Fruit fly (Drosophila melanogaster) whole organism, prepupa: ENCODE measurements around the gene CG10591.

Experiments used
- Blimp-1 ChIP-seq: fragments of 200-800 bp; sonication (Bioruptor generic); optimal IDR thresholded peaks from 3 replicates; lab custom pipeline; 2017; ENCODE audit warnings: missing biosample characterization, missing genetic modification characterization, mild to moderate bottlenecking, moderate library complexity, missing genetic modification reagents
- CG10631 ChIP-seq: fragments of 200-800 bp; sonication (Bioruptor generic); optimal IDR thresholded peaks from 2 replicates; lab custom pipeline; 2016; ENCODE audit warnings: missing biosample characterization, missing genetic modification characterization
- CG11902 ChIP-seq: fragments of 200-800 bp; sonication (Bioruptor generic); optimal IDR thresholded peaks from 3 replicates; lab custom pipeline; 2016; ENCODE audit warnings: missing biosample characterization, missing genetic modification characterization
- CG16779 ChIP-seq: fragments of 200-800 bp; sonication (Bioruptor generic); optimal IDR thresholded peaks from 3 replicates; lab custom pipeline; 2017; ENCODE audit warnings: missing biosample characterization, mild to moderate bottlenecking, missing genetic modification characterization
- CG3032 ChIP-seq: fragments of 200-800 bp; optimal IDR thresholded peaks from 2 replicates; lab custom pipeline; 2019; ENCODE audit warnings: missing biosample characterization, mild to moderate bottlenecking, missing genetic modification characterization, moderate library complexity
- CG31627 ChIP-seq: fragments of 200-800 bp; sonication (Bioruptor generic); optimal IDR thresholded peaks from 3 replicates; lab custom pipeline; 2016; ENCODE audit warnings: missing biosample characterization, missing genetic modification characterization
- CG32006 ChIP-seq: fragments of 200-800 bp; sonication (Bioruptor generic); optimal IDR thresholded peaks from 3 replicates; lab custom pipeline; 2017; ENCODE audit warnings: missing biosample characterization, mild to moderate bottlenecking, missing genetic modification characterization
- CG3919 ChIP-seq: fragments of 200-800 bp; sonication (Bioruptor generic); optimal IDR thresholded peaks from 3 replicates; lab custom pipeline; 2016; ENCODE audit warnings: missing biosample characterization, missing genetic modification characterization
- CG4318 ChIP-seq: fragments of 200-800 bp; sonication (Bioruptor generic); optimal IDR thresholded peaks from 3 replicates; lab custom pipeline; 2017; ENCODE audit warnings: missing biosample characterization, mild to moderate bottlenecking, missing genetic modification characterization
- CG6163 ChIP-seq: fragments of 200-800 bp; sonication (Bioruptor generic); IDR thresholded peaks from 3 replicates; pipeline ENCODE4 v1.3.6; 2022; ENCODE audit warnings: missing biosample characterization, missing genetic modification characterization
- CG6276 ChIP-seq: fragments of 200-800 bp; sonication (Bioruptor generic); optimal IDR thresholded peaks from 2 replicates; lab custom pipeline; 2017; ENCODE audit warnings: missing biosample characterization, mild to moderate bottlenecking, missing genetic modification characterization
- CG6792 ChIP-seq: fragments of 200-800 bp; sonication (Bioruptor generic); optimal IDR thresholded peaks from 3 replicates; lab custom pipeline; 2016; ENCODE audit warnings: missing biosample characterization, missing genetic modification characterization
- CG7368 ChIP-seq: fragments of 200-800 bp; sonication (Bioruptor generic); optimal IDR thresholded peaks from 3 replicates; lab custom pipeline; 2016; ENCODE audit warnings: missing biosample characterization, missing genetic modification characterization
- CG8119 ChIP-seq: fragments of 200-800 bp; sonication (Bioruptor generic); IDR thresholded peaks from 3 replicates; pipeline ENCODE4 v1.3.6; 2022; ENCODE audit warnings: missing biosample characterization, missing genetic modification characterization
- CG8319 ChIP-seq: fragments of 200-800 bp; sonication (Bioruptor generic); optimal IDR thresholded peaks from 3 replicates; lab custom pipeline; 2016; ENCODE audit warnings: missing biosample characterization, missing genetic modification characterization
- Eip78C ChIP-seq: fragments of 200-800 bp; sonication (Bioruptor generic); peaks from one replicate; lab custom pipeline; 2016; ENCODE audit warnings: missing biosample characterization, missing genetic modification characterization
- Eip93F ChIP-seq: fragments of 200-800 bp; sonication (Bioruptor generic); optimal IDR thresholded peaks from 2 replicates; lab custom pipeline; 2016; ENCODE audit warnings: missing biosample characterization, mild to moderate bottlenecking, missing genetic modification characterization
- Ets21C ChIP-seq: fragments of 200-800 bp; sonication (Bioruptor generic); optimal IDR thresholded peaks from 3 replicates; lab custom pipeline; 2016; ENCODE audit warnings: missing biosample characterization, missing genetic modification characterization
- Gug ChIP-seq: fragments of 200-800 bp; sonication (Bioruptor generic); IDR thresholded peaks from 2 replicates; pipeline ENCODE4 v1.3.6; 2022; ENCODE audit warnings: missing biosample characterization, missing genetic modification characterization
- Hr38 ChIP-seq: sonication (Bioruptor generic); optimal IDR thresholded peaks from 2 replicates; lab custom pipeline; 2016; ENCODE audit warnings: missing biosample characterization, missing genetic modification characterization
- Hr39 ChIP-seq: fragments of 200-800 bp; sonication (Bioruptor generic); optimal IDR thresholded peaks from 2 replicates; lab custom pipeline; 2016; ENCODE audit warnings: missing biosample characterization, missing genetic modification characterization
- Lpt ChIP-seq: fragments of 200-800 bp; sonication (Bioruptor generic); optimal IDR thresholded peaks from 3 replicates; lab custom pipeline; 2016; ENCODE audit warnings: missing biosample characterization, missing genetic modification characterization
- Smox ChIP-seq: fragments of 200-800 bp; sonication (Bioruptor generic); optimal IDR thresholded peaks from 3 replicates; lab custom pipeline; 2016; ENCODE audit warnings: missing biosample characterization, missing genetic modification characterization
- cyc ChIP-seq: fragments of 200-800 bp; sonication (Bioruptor generic); optimal IDR thresholded peaks from 3 replicates; lab custom pipeline; 2016; ENCODE audit warnings: missing biosample characterization, missing genetic modification characterization
- dac ChIP-seq: fragments of 200-800 bp; sonication (Bioruptor generic); optimal IDR thresholded peaks from 2 replicates; lab custom pipeline; 2017; ENCODE audit warnings: missing biosample characterization, mild to moderate bottlenecking, missing genetic modification characterization
- esn ChIP-seq: fragments of 200-800 bp; sonication (Bioruptor generic); optimal IDR thresholded peaks from 2 replicates; lab custom pipeline; 2016; ENCODE audit warnings: missing biosample characterization, mild to moderate bottlenecking, missing genetic modification characterization, moderate library complexity
- fd59A ChIP-seq: fragments of 200-800 bp; sonication (Bioruptor generic); optimal IDR thresholded peaks from 2 replicates; lab custom pipeline; 2017; ENCODE audit warnings: missing biosample characterization, mild to moderate bottlenecking, missing genetic modification characterization, missing genetic modification reagents
- fkh ChIP-seq: fragments of 200-800 bp; sonication (Bioruptor generic); optimal IDR thresholded peaks from 3 replicates; lab custom pipeline; 2017; ENCODE audit warnings: missing biosample characterization, mild to moderate bottlenecking, missing genetic modification characterization, moderate library complexity
- net ChIP-seq: fragments of 200-800 bp; sonication (Bioruptor generic); optimal IDR thresholded peaks from 3 replicates; lab custom pipeline; 2016; ENCODE audit warnings: missing biosample characterization, missing genetic modification characterization
- pdm3 ChIP-seq: fragments of 200-800 bp; sonication (Bioruptor generic); optimal IDR thresholded peaks from 3 replicates; lab custom pipeline; 2016; ENCODE audit warnings: missing biosample characterization, missing genetic modification characterization
- salr ChIP-seq, 2 experiments: fragments of 200-800 bp; sonication (Bioruptor generic); optimal IDR thresholded peaks; 3 replicates each; lab custom pipeline; 2016 to 2018; ENCODE audit warnings: missing biosample characterization in 2 of 2, missing genetic modification characterization in 2 of 2, mild to moderate bottlenecking in 1 of 2

The CG10591 gene

DNA sequence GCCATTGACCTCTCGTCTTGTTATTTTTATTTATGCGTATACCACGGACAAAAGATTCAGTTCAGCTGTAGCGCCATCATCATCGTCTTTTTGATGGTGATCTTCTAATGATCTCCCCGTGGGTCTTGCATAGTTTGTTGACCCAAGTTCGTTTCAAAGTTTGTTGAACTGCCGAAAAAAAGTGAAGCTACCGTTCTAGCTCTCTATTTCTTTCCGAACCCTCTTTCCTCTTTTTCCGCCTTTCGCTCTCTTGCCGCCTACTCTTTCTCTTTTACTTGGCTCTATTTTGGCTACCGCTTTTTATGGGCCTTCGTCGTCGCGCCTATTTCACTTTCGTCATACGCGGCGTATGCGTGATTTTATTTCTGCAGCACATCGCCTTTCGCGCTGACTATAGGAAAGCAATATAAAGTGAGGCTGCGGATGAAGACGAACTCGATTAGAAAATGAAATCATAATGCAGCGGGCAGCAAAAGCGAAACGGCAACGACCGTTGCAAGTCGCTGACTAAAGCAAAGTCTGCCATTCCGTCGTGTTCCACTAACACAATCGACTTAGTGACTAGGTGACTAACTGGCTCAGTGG lies 9.4 kb upstream of the CG10591 start:
- no peak for TF ChIP-seq CG31627 (GFP tag; lab: Kevin White, UChicago)
- no peak for TF ChIP-seq Blimp-1 (GFP tag; lab: Kevin White, UChicago)
- no peak for TF ChIP-seq fd59A (GFP tag; lab: Kevin White, UChicago)
- no peak for TF ChIP-seq Gug (GFP tag; lab: Robert Waterston, UW)
- TF ChIP-seq CG7368 = no peak
- TF ChIP-seq CG3919 = no peak
- no peak for TF ChIP-seq CG11902
- TF ChIP-seq Hr39 (GFP tag; lab: Kevin White, UChicago) = no peak
- no peak for TF ChIP-seq CG6163 (GFP tag; lab: Robert Waterston, UW)
- no peak for TF ChIP-seq Ets21C
- TF ChIP-seq Smox (GFP tag; lab: Kevin White, UChicago) = no peak
- no peak for TF ChIP-seq CG8319 (GFP tag; lab: Kevin White, UChicago)
- no peak for TF ChIP-seq esn (GFP tag; lab: Kevin White, UChicago)

DNA sequence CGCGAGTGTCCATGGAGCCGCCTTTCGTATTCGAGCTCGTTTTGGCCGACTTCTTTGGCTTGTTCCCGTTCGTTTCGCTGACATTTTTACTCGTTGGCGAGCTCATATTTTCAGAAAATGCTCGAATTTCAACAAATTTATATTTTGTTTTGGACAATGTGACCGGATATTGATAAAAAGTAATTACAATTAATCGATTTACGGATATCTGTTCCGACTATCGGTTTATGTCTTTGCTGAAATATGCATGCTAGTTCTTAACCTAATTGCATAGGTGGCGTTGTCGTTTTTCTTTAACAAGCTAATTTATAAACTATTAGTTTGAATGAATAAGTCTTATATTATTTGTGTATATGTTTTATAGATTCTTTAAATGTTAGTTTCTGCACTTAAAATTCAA lies 8.6 kb upstream of the CG10591 start, which contains the start of gene Eaf6:
TSS of gene Eaf6 (minus strand) at position 173 of the 400 bp plus-strand sequence.
- TF ChIP-seq Eip78C = peak; percentile 39
- TF ChIP-seq fkh (GFP tag; lab: Kevin White, UChicago) = peak; percentile 25
- no peak for TF ChIP-seq CG8319 (GFP tag; lab: Kevin White, UChicago)

DNA sequence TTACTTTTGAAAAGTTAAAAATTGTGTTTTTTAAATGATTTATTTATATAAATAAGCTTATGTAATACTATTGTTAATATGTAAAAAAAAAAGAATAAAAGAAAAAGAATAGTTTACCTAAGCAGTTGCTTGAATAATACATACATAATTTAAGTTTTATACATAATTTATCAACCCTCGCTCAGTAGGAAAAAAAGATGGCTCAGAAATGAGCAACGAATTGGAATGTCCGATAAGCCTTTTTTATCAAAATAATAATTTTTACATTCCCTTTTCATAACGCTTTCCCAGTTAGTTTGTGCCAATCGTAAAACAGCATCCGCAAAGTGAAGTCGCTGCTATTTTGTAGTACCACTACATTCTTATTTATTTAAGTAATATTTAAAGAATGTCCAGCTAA lies 5.0 kb upstream of the CG10591 start, which contains the start of gene mthl2:
TSS of gene mthl2 (plus strand) at position 301 of the 400 bp plus-strand sequence.
- TF ChIP-seq pdm3 (GFP tag; lab: Kevin White, UChicago) (no peak), CG31627 (GFP tag; lab: Kevin White, UChicago) (no peak), CG6276 (no peak), cyc (GFP tag; lab: Kevin White, UChicago) (no peak), CG16779 (tag; lab: Kevin White, UChicago) (no peak), Hr38 (GFP tag; lab: Kevin White, UChicago) (no peak), net (no peak), salr (GFP tag; optimal IDR thresholded peaks at IDR 0.05; lab: Kevin White, UChicago) (no peak), CG32006 (GFP tag; lab: Kevin White, UChicago) (no peak), CG6163 (GFP tag; lab: Robert Waterston, UW) (no peak), Gug (GFP tag; lab: Robert Waterston, UW) (no peak), CG8319 (GFP tag; lab: Kevin White, UChicago) (no peak), CG7368 (no peak), CG4318 (GFP tag; lab: Kevin White, UChicago) (no peak), CG3032 (tag; lab: Kevin White, UChicago) (no peak), Lpt (no peak), CG8119 (no peak), dac (GFP tag; lab: Kevin White, UChicago) (no peak)

DNA sequence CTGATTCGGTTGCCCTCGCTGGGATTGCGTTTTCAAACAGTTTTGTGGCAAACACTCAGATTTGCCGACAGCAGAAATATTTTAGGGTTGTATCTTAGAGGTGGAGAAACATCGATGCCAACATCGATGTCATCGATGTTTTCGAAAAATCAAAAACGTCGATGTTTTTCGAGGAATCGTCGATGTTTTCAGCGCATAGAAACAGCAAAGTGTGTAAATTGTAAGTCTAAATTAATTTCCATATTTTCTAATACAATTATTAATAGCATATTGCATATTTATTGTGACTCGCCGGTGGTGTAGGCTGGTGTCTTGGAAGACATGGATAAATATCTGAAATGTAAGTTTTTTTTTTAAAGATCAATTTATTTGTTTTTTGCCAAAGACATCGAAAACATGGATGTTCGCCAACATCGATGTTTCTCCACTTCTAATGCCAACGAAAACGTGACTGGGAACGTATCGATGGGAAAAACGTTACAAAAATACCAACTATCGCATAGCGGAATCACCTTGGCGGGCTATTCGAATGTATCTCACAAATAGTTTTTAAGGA lies 4.4 kb upstream of the CG10591 start, which contains the start of gene TM9SF3:
TSS of gene TM9SF3 (minus strand) at position 120 of the 556 bp plus-strand sequence.
- peak; percentile 21 for TF ChIP-seq CG10631 (GFP tag; lab: Kevin White, UChicago)
- peak; percentile 23 for TF ChIP-seq CG31627 (GFP tag; lab: Kevin White, UChicago)
- no peak for TF ChIP-seq CG6792 (GFP tag; lab: Kevin White, UChicago)
- TF ChIP-seq esn (GFP tag; lab: Kevin White, UChicago) = peak; percentile 14
- TF ChIP-seq Eip78C = no peak
- TF ChIP-seq Eip93F (GFP tag; lab: Kevin White, UChicago) = peak; percentile 5
- peak; percentile 22 for TF ChIP-seq Hr39 (GFP tag; lab: Kevin White, UChicago)
